In the genomic region with DNA sequence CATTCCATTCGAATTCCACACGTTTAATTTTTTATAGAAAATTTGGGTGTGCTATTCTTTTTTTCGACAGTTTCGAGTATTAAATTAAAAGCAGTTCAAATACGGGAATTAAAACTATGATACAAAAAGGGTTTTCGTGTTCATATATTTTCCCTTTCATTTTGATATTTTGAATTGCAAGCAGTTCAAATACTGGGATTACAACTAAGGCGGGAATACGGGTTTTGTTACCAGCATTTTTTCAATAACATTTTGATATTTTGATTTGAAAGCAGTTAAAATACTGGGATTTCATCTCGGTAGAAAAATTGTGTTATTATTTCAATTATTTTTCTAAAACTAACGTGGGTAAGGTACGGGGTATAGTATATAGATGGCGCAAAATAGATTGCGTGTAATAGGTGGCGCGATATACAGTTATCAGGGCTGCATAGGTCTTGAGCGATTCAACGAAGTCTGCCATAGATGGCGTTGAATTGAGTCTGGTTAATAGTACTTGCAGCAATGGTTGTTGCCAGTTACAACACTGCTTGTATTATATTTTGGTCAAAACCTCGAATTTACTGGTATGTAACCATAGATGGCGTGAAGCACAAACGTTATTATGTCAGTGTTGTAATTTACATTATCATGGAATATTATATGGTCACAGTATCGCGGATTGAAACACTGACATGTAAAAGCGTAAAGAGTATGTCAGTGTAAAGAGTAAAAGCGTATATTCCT, we compare ENCODE assay signal across 6 fruit fly cellular contexts.
TF ChIP-seq lines count a peak whose summit lies in the region.

No protein-coding gene starts in this region.

- peak; percentile 100 for TF ChIP-seq CTCF in S2 (optimal IDR thresholded peaks at IDR 0.05; lab: Kevin White, UChicago)
- peak; percentile 99 for TF ChIP-seq CTCF in whole organism, embryonic (GFP tag; optimal IDR thresholded peaks at IDR 0.05; lab: Kevin White, UChicago)

TF ChIP-seq in whole organism, adult, 20 proteins besides CTCF, POLR2A, EP300 and RAD21:
- TF ChIP-seq ovo (GFP tag; optimal IDR thresholded peaks at IDR 0.05; lab: Kevin White, UChicago) (peak; percentile 14), CG1620 (GFP tag; optimal IDR thresholded peaks at IDR 0.05; lab: Kevin White, UChicago) (peak; percentile 55), Hr96 (GFP tag; optimal IDR thresholded peaks at IDR 0.05; lab: Kevin White, UChicago) (peak; percentile 64), Mnt (GFP tag; optimal IDR thresholded peaks at IDR 0.05; lab: Kevin White, UChicago) (no peak), pad (GFP tag; optimal IDR thresholded peaks at IDR 0.05; lab: Kevin White, UChicago) (peak; percentile 5), CG11617 (GFP tag; optimal IDR thresholded peaks at IDR 0.05; lab: Kevin White, UChicago) (no peak), CG7045 (GFP tag; optimal IDR thresholded peaks at IDR 0.05; lab: Kevin White, UChicago) (no peak), Crg-1 (GFP tag; optimal IDR thresholded peaks at IDR 0.05; lab: Kevin White, UChicago) (peak; percentile 24), CG14711 (tag; optimal IDR thresholded peaks at IDR 0.05; lab: Kevin White, UChicago) (peak; percentile 9), toe (GFP tag; optimal IDR thresholded peaks at IDR 0.05; lab: Kevin White, UChicago) (peak; percentile 54), cnc (optimal IDR thresholded peaks at IDR 0.05; lab: Kevin White, UChicago) (no peak), Clk (GFP tag; optimal IDR thresholded peaks at IDR 0.05; lab: Kevin White, UChicago) (no peak), CG7101 (tag; optimal IDR thresholded peaks at IDR 0.05; lab: Kevin White, UChicago) (peak; percentile 35), cic (GFP tag; optimal IDR thresholded peaks at IDR 0.05; lab: Kevin White, UChicago) (no peak)

TF ChIP-seq in whole organism, embryonic, 481 proteins besides CTCF, POLR2A, EP300 and RAD21 (continues in another document):
- TF ChIP-seq HLH4C (GFP tag; IDR thresholded peaks at IDR 0.05; lab: Robert Waterston, UW; ENCODE audit: partially characterized antibody) (peak; percentile 59; the same call in 2 of the 3 replicates), CG13624 (GFP tag; optimal IDR thresholded peaks at IDR 0.05; lab: Kevin White, UChicago) (peak; percentile 61), inv (GFP tag; IDR thresholded peaks at IDR 0.05; lab: Robert Waterston, UW; ENCODE audit: partially characterized antibody) (peak; percentile 48; the same call in 1 of the 2 replicates), cas (GFP tag; IDR thresholded peaks at IDR 0.05; lab: Robert Waterston, UW) (0 out of 2 replicates have a peak, but pooled peaks have one; percentile 9), CG32772 (GFP tag; IDR thresholded peaks at IDR 0.05; lab: Robert Waterston, UW) (peak; percentile 53; the same call in 1 of the 2 replicates), CG4854 (GFP tag; optimal IDR thresholded peaks at IDR 0.05; lab: Kevin White, UChicago) (peak; percentile 20), Chrac-16 (GFP tag; optimal IDR thresholded peaks at IDR 0.05; lab: Kevin White, UChicago) (peak; percentile 81), Fer3 (tag; optimal IDR thresholded peaks at IDR 0.05; lab: Kevin White, UChicago) (peak; percentile 39), chm (GFP tag; IDR thresholded peaks at IDR 0.05; lab: Robert Waterston, UW) (peak; percentile 71), Nf-YC (tag; optimal IDR thresholded peaks at IDR 0.05; lab: Kevin White, UChicago) (peak; percentile 11), insv (GFP tag; optimal IDR thresholded peaks at IDR 0.05; lab: Kevin White, UChicago) (peak in 1 of 2 experiments; percentile 82), Dad (GFP tag; optimal IDR thresholded peaks at IDR 0.05; lab: Kevin White, UChicago) (peak; percentile 72), Dp (GFP tag; optimal IDR thresholded peaks at IDR 0.05; lab: Kevin White, UChicago) (peak; percentile 25), CHES-1-like (GFP tag; optimal IDR thresholded peaks at IDR 0.05; lab: Kevin White, UChicago) (peak; percentile 53), CG9609 (GFP tag; optimal IDR thresholded peaks at IDR 0.05; lab: Kevin White, UChicago) (peak; percentile 34)

TF ChIP-seq in whole organism, prepupa, 60 proteins besides CTCF, POLR2A, EP300 and RAD21 (continues in another document):
- TF ChIP-seq CG6792 (GFP tag; optimal IDR thresholded peaks at IDR 0.05; lab: Kevin White, UChicago) (no peak), Ets21C (GFP tag; optimal IDR thresholded peaks at IDR 0.05; lab: Kevin White, UChicago) (peak; percentile 11), CG3919 (GFP tag; optimal IDR thresholded peaks at IDR 0.05; lab: Kevin White, UChicago) (peak; percentile 8), Sox14 (GFP tag; optimal IDR thresholded peaks at IDR 0.05; lab: Kevin White, UChicago) (no peak), CG6163 (GFP tag; IDR thresholded peaks at IDR 0.05; lab: Robert Waterston, UW) (no peak), CG8119 (GFP tag; IDR thresholded peaks at IDR 0.05; lab: Robert Waterston, UW) (no peak), fd59A (GFP tag; optimal IDR thresholded peaks at IDR 0.05; lab: Kevin White, UChicago) (no peak), CG1621 (tag; optimal IDR thresholded peaks at IDR 0.05; lab: Kevin White, UChicago) (no peak), spab (GFP tag; optimal IDR thresholded peaks at IDR 0.05; lab: Kevin White, UChicago) (no peak), esn (GFP tag; optimal IDR thresholded peaks at IDR 0.05; lab: Kevin White, UChicago) (peak; percentile 53), svp (GFP tag; lab: Kevin White, UChicago) (no peak), lz (GFP tag; optimal IDR thresholded peaks at IDR 0.05; lab: Kevin White, UChicago) (peak; percentile 52), Sox15 (GFP tag; optimal IDR thresholded peaks at IDR 0.05; lab: Kevin White, UChicago) (no peak), cyc (GFP tag; optimal IDR thresholded peaks at IDR 0.05; lab: Kevin White, UChicago) (peak; percentile 68), CG11294 (GFP tag; IDR thresholded peaks at IDR 0.05; lab: Robert Waterston, UW) (no peak), CG3032 (tag; optimal IDR thresholded peaks at IDR 0.05; lab: Kevin White, UChicago) (peak; percentile 5), Hr39 (GFP tag; optimal IDR thresholded peaks at IDR 0.05; lab: Kevin White, UChicago) (peak; percentile 69), pdm3 (GFP tag; optimal IDR thresholded peaks at IDR 0.05; lab: Kevin White, UChicago) (peak; percentile 17), eg (GFP tag; IDR thresholded peaks at IDR 0.05; lab: Robert Waterston, UW) (no peak)

TF ChIP-seq in whole organism, pupa, 21 proteins besides CTCF, POLR2A, EP300 and RAD21:
- TF ChIP-seq D1 (tag; optimal IDR thresholded peaks at IDR 0.05; lab: Kevin White, UChicago) (peak; percentile 79), CG10348 (GFP tag; IDR thresholded peaks at IDR 0.05; lab: Robert Waterston, UW) (no peak), EcR (GFP tag; optimal IDR thresholded peaks at IDR 0.05; lab: Kevin White, UChicago) (peak; percentile 10), CG14655 (GFP tag; optimal IDR thresholded peaks at IDR 0.05; lab: Kevin White, UChicago) (no peak), gl (tag; optimal IDR thresholded peaks at IDR 0.05; lab: Kevin White, UChicago) (no peak)
TF ChIP-seq in whole organism, pupa: peak in this region for 2.

TF ChIP-seq in whole organism, wandering third instar larva, 38 proteins besides CTCF, POLR2A, EP300 and RAD21 (continues in another document):
- TF ChIP-seq sage (GFP tag; optimal IDR thresholded peaks at IDR 0.05; lab: Kevin White, UChicago) (no peak), Abd-B (GFP tag; optimal IDR thresholded peaks at IDR 0.05; lab: Kevin White, UChicago) (no peak), Vsx2 (GFP tag; optimal IDR thresholded peaks at IDR 0.05; lab: Kevin White, UChicago; ENCODE audit: partially characterized antibody) (no peak), ey (GFP tag; optimal IDR thresholded peaks at IDR 0.05; lab: Kevin White, UChicago) (peak; percentile 36), OdsH (GFP tag; optimal IDR thresholded peaks at IDR 0.05; lab: Kevin White, UChicago) (peak; percentile 15), h (GFP tag; optimal IDR thresholded peaks at IDR 0.05; lab: Kevin White, UChicago) (peak; percentile 24), fru (GFP tag; optimal IDR thresholded peaks at IDR 0.05; lab: Kevin White, UChicago) (peak; percentile 12), jim (GFP tag; optimal IDR thresholded peaks at IDR 0.05; lab: Kevin White, UChicago) (peak; percentile 11), Dif (GFP tag; optimal IDR thresholded peaks at IDR 0.05; lab: Kevin White, UChicago; ENCODE audit: partially characterized antibody) (no peak), HLH106 (tag; optimal IDR thresholded peaks at IDR 0.05; lab: Kevin White, UChicago) (peak; percentile 40), dmrt93B (GFP tag; optimal IDR thresholded peaks at IDR 0.05; lab: Kevin White, UChicago) (no peak), CG32264 (GFP tag; optimal IDR thresholded peaks at IDR 0.05; lab: Kevin White, UChicago) (no peak), Hr78 (GFP tag; optimal IDR thresholded peaks at IDR 0.05; lab: Kevin White, UChicago) (no peak), Dfd (GFP tag; optimal IDR thresholded peaks at IDR 0.05; lab: Kevin White, UChicago) (no peak), woc (GFP tag; optimal IDR thresholded peaks at IDR 0.05; lab: Kevin White, UChicago) (no peak), pan (optimal IDR thresholded peaks at IDR 0.05; lab: Kevin White, UChicago) (no peak), Jra (GFP tag; optimal IDR thresholded peaks at IDR 0.05; lab: Kevin White, UChicago) (peak; percentile 22), rgr (GFP tag; optimal IDR thresholded peaks at IDR 0.05; lab: Kevin White, UChicago) (peak; percentile 52), usp (GFP tag; optimal IDR thresholded peaks at IDR 0.05; lab: Kevin White, UChicago) (no peak), dsf (GFP tag; optimal IDR thresholded peaks at IDR 0.05; lab: Kevin White, UChicago; ENCODE audit: borderline replicate concordance) (no peak), lola (GFP tag; optimal IDR thresholded peaks at IDR 0.05; lab: Kevin White, UChicago) (no peak), CG9705 (GFP tag; optimal IDR thresholded peaks at IDR 0.05; lab: Kevin White, UChicago) (peak; percentile 1), tai (GFP tag; optimal IDR thresholded peaks at IDR 0.05; lab: Kevin White, UChicago) (peak; percentile 52), dl (GFP tag; optimal IDR thresholded peaks at IDR 0.05; lab: Kevin White, UChicago; ENCODE audit: insufficient read depth in 1 of 2, partially characterized antibody in 2 of 2) (no peak), sv (GFP tag; optimal IDR thresholded peaks at IDR 0.05; lab: Kevin White, UChicago) (peak; percentile 9), psq (GFP tag; optimal IDR thresholded peaks at IDR 0.05; lab: Kevin White, UChicago) (no peak), Hnf4 (GFP tag; optimal IDR thresholded peaks at IDR 0.05; lab: Kevin White, UChicago) (peak; percentile 70), br (GFP tag; optimal IDR thresholded peaks at IDR 0.05; lab: Kevin White, UChicago) (peak; percentile 8), CrebA (GFP tag; optimal IDR thresholded peaks at IDR 0.05; lab: Kevin White, UChicago; ENCODE audit: borderline replicate concordance) (no peak), Sp1 (GFP tag; optimal IDR thresholded peaks at IDR 0.05; lab: Kevin White, UChicago) (no peak), Mio (GFP tag; optimal IDR thresholded peaks at IDR 0.05; lab: Kevin White, UChicago) (no peak), Myc (optimal IDR thresholded peaks at IDR 0.05; lab: Kevin White, UChicago) (peak; percentile 49), N (GFP tag; optimal IDR thresholded peaks at IDR 0.05; lab: Kevin White, UChicago) (no peak)
